Worm (Caenorhabditis elegans) whole organism, young adult: ENCODE results near the gene fbxa-164.

Source experiments
- F22D6.2 ChIP-seq: sonication (generic microtip); optimal IDR thresholded peaks from 2 replicates; lab custom pipeline; 2016; ENCODE audit warnings: mild to moderate bottlenecking, missing genetic modification characterization, missing compliant biosample characterization
- atf-7 ChIP-seq: sonication (generic microtip); optimal IDR thresholded peaks from 2 replicates; lab custom pipeline; 2017; ENCODE audit warnings: mild to moderate bottlenecking, missing genetic modification characterization, missing compliant biosample characterization
- ceh-27 ChIP-seq: fragments of 200-800 bp; sonication (Bioruptor generic); optimal IDR thresholded peaks from 2 replicates; lab custom pipeline; 2018; ENCODE audit warnings: mild to moderate bottlenecking, missing genetic modification characterization, moderate library complexity, missing compliant biosample characterization
- ets-4 ChIP-seq: fragments of 200-800 bp; sonication (Bioruptor generic); optimal IDR thresholded peaks from 2 replicates; lab custom pipeline; 2018; ENCODE audit warnings: mild to moderate bottlenecking, missing genetic modification characterization, missing compliant biosample characterization
- hmg-20 ChIP-seq: fragments of 200-800 bp; sonication (Bioruptor generic); IDR thresholded peaks from 2 replicates; pipeline ENCODE4 v1.3.6; 2022; ENCODE audit warnings: missing genetic modification reagents, missing genetic modification characterization, missing compliant biosample characterization
- snpc-1.3 ChIP-seq: sonication (generic microtip); optimal IDR thresholded peaks from 2 replicates; lab custom pipeline; 2017; ENCODE audit warnings: missing genetic modification characterization, mild to moderate bottlenecking, missing compliant biosample characterization, antibody characterized with exemption, moderate library complexity, missing genotype, missing genetic modification reagents; ENCODE audit not compliant: insufficient read depth
- unc-62 ChIP-seq: fragments of 150-350 bp; optimal IDR thresholded peaks from 2 replicates; lab custom pipeline; 2014; ENCODE audit warnings: missing biosample characterization, missing genetic modification reagents, missing genetic modification characterization

DNA sequence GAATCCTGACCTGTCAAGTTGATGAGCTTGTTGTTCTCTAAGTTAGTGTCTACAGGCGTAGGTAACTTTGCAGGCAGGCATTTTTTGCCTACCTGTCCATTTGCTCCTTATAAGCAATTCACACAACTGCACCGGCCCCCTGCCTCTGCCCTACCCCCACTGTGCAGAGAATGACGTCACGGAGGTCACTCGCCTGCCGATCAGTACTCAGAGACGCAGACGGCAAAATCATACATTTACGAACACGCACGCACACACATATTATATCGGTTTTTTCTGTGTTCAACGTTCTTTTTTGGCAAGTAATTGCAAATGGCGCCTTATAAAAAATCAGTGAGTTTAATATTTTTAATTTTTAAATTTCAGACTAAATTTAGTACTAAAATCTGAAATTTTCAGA is 49.6 kb upstream of the fbxa-164 start, which contains the start of gene duxl-1:
- TF ChIP-seq unc-62 (GFP tag; lab: Kevin White, UChicago) (no peak), ets-4 (no peak), snpc-1.3 (no peak), atf-7 (tag; lab: Kevin White, UChicago) (peak; percentile 90), hmg-20 (GFP tag; lab: Robert Waterston, UW) (no peak), F22D6.2 (tag; lab: Kevin White, UChicago) (no peak), ceh-27 (GFP tag; lab: Kevin White, UChicago) (no peak)
